Fruit fly (Drosophila melanogaster): ENCODE data around the gene Lip4.

DNA sequence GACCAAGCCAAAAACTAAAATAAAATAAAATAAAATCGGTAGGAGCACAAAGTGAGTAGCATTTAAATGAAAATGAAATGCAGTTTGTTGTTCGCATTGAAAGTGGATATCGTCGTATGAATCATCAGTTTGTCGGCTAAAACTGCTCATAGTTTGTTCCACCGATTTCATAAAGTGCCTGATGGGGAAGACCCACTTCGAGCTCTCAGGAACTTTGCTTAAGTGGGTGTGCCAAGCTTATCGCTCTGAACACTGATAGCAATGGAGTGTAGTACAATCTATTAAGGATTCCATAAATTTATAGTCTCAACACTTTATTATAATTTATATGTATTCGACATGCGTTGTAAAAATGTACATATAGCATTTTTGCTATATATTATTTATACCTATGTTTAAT is 24.5 kb upstream of the Lip4 start:
- TF ChIP-seq net (GFP tag; optimal IDR thresholded peaks at IDR 0.05) (no peak), Lpt (GFP tag; optimal IDR thresholded peaks at IDR 0.05) (no peak), CG32006 (GFP tag; optimal IDR thresholded peaks at IDR 0.05) (no peak), salr (GFP tag; optimal IDR thresholded peaks at IDR 0.05) (no peak), eg (GFP tag; IDR thresholded peaks at IDR 0.05) (no peak), Blimp-1 (GFP tag; optimal IDR thresholded peaks at IDR 0.05) (no peak)
